Worm (Caenorhabditis elegans): Measurements from ENCODE around the gene F53E10.5.

F53E10.5 gene

ce11 chrV:2573881-2574280 lies 24.8 kb downstream of the F53E10.5 start, which contains the start of gene nhr-290:
TSS of gene nhr-290 (plus strand) at chrV:2574181.
- TF ChIP-seq snpc-4 (GFP tag; optimal IDR thresholded peaks at IDR 0.05), result no peak
- no peak for TF ChIP-seq snpc-4 (tag; optimal IDR thresholded peaks at IDR 0.05)
- TF ChIP-seq akir-1 (GFP tag; optimal IDR thresholded peaks at IDR 0.05), result no peak
- no peak for TF ChIP-seq F57C9.4 (tag; optimal IDR thresholded peaks at IDR 0.05)
- TF ChIP-seq mcd-1 (GFP tag; IDR thresholded peaks at IDR 0.05), result no peak
- TF ChIP-seq nhr-27 (tag; optimal IDR thresholded peaks at IDR 0.05), result no peak
- TF ChIP-seq chd-7 (tag; optimal IDR thresholded peaks at IDR 0.05), result no peak
- TF ChIP-seq hrde-1 (tag; optimal IDR thresholded peaks at IDR 0.05; ENCODE audit: borderline replicate concordance), result no peak
- TF ChIP-seq pbrm-1 (GFP tag; IDR thresholded peaks at IDR 0.05), result no peak
- TF ChIP-seq repo-1 (tag; optimal IDR thresholded peaks at IDR 0.05), result no peak
- no peak for TF ChIP-seq egl-44 (GFP tag; IDR thresholded peaks at IDR 0.05)

- no peak for TF ChIP-seq zfh-2 (GFP tag; conservative IDR thresholded peaks at IDR 0.05)
- TF ChIP-seq B0261.1 (tag; optimal IDR thresholded peaks at IDR 0.05), result no peak
- no peak for TF ChIP-seq ztf-26 (tag; optimal IDR thresholded peaks at IDR 0.05)
- no peak for TF ChIP-seq K11D2.4 (GFP tag; IDR thresholded peaks at IDR 0.05)
- TF ChIP-seq akir-1 (GFP tag; optimal IDR thresholded peaks at IDR 0.05), result no peak
- no peak for TF ChIP-seq dox-1 (GFP tag; IDR thresholded peaks at IDR 0.05)
- no peak for TF ChIP-seq ztf-25 (GFP tag; IDR thresholded peaks at IDR 0.05)
- no peak for TF ChIP-seq ekl-4 (GFP tag; IDR thresholded peaks at IDR 0.05)
- no peak for TF ChIP-seq B0019.2 (GFP tag; conservative IDR thresholded peaks at IDR 0.05)
- no peak for TF ChIP-seq sdz-38 (tag; optimal IDR thresholded peaks at IDR 0.05)
- TF ChIP-seq attf-3 (GFP tag; conservative IDR thresholded peaks at IDR 0.05), result no peak
- no peak for TF ChIP-seq hmg-1.2 (GFP tag; IDR thresholded peaks at IDR 0.05)
- no peak for TF ChIP-seq ZK185.1 (tag; optimal IDR thresholded peaks at IDR 0.05; ENCODE audit: poor library complexity, severe bottlenecking)
- no peak for TF ChIP-seq dpl-1 (GFP tag; optimal IDR thresholded peaks at IDR 0.05)
- TF ChIP-seq bed-2 (GFP tag; IDR thresholded peaks at IDR 0.05), result no peak
- no peak for TF ChIP-seq egrh-3 (GFP tag; IDR thresholded peaks at IDR 0.05)
- no peak for TF ChIP-seq mcd-1 (GFP tag; IDR thresholded peaks at IDR 0.05)
These were observed 25.6 kb downstream of the F53E10.5 start, which contains the start of gene srj-20 for ce11 chrV:2573108-2573507. TSS of gene srj-20 (minus strand) at chrV:2573208.

- no peak for TF ChIP-seq zfh-2 (GFP tag; conservative IDR thresholded peaks at IDR 0.05)
- TF ChIP-seq hlh-26 (GFP tag; conservative IDR thresholded peaks at IDR 0.05), result no peak
- TF ChIP-seq tlf-1 (GFP tag; optimal IDR thresholded peaks at IDR 0.05), result no peak
- no peak for TF ChIP-seq dpff-1 (tag; optimal IDR thresholded peaks at IDR 0.05)
- TF ChIP-seq mel-28 (tag; optimal IDR thresholded peaks at IDR 0.05; ENCODE audit: borderline replicate concordance), result no peak
- TF ChIP-seq F57C9.4 (tag; optimal IDR thresholded peaks at IDR 0.05), result no peak
- TF ChIP-seq B0035.1 (tag; optimal IDR thresholded peaks at IDR 0.05), result no peak
- no peak for TF ChIP-seq attf-3 (GFP tag; conservative IDR thresholded peaks at IDR 0.05)
- TF ChIP-seq let-607 (tag; optimal IDR thresholded peaks at IDR 0.05), result no peak
- no peak for TF ChIP-seq nfyb-1 (GFP tag; IDR thresholded peaks at IDR 0.05)
- no peak for TF ChIP-seq tbp1 (GFP tag; optimal IDR thresholded peaks at IDR 0.05)
- TF ChIP-seq F52B5.7 (tag; optimal IDR thresholded peaks at IDR 0.05), result no peak
- no peak for TF ChIP-seq fkh-3 (tag; optimal IDR thresholded peaks at IDR 0.05)
These were observed 28.1 kb downstream of the F53E10.5 start, which contains the start of gene srj-19 for ce11 chrV:2570643-2571042. TSS of gene srj-19 (minus strand) at chrV:2570743.
